Worm (Caenorhabditis elegans) whole organism, L4 larva: ENCODE data around the gene zmp-3.
A peak's percentile ranks its signal among the peaks of the same experiment; 100 is the strongest.
"Not testable (repeated sequence)": the region's sequence is repeated elsewhere in the genome, so short reads cannot be mapped to it uniquely, and the experiment has no call there.

ENCODE experiments used
- F10B5.3 ChIP-seq: sonication (generic microtip); optimal IDR thresholded peaks from 2 replicates; lab custom pipeline; 2016; ENCODE audit warnings: mild to moderate bottlenecking, missing genetic modification characterization, missing compliant biosample characterization
- F44E2.7 ChIP-seq: fragments of 200-800 bp; sonication (Bioruptor generic); IDR thresholded peaks from 2 replicates; pipeline ENCODE4 v2.1.2; 2022; ENCODE audit warnings: missing genetic modification characterization, missing compliant biosample characterization
- T20F7.1 ChIP-seq: fragments of 200-800 bp; sonication (Bioruptor generic); optimal IDR thresholded peaks from 2 replicates; lab custom pipeline; 2018; ENCODE audit warnings: mild to moderate bottlenecking, missing genetic modification characterization, missing compliant biosample characterization
- Y48G9A.11 ChIP-seq: fragments of 200-800 bp; sonication (Bioruptor generic); IDR thresholded peaks from 2 replicates; pipeline ENCODE4 v1.3.6; 2022; ENCODE audit warnings: missing genetic modification reagents, missing genetic modification characterization, missing compliant biosample characterization
- arid-1 ChIP-seq: fragments of 200-800 bp; sonication (Bioruptor generic); conservative IDR thresholded peaks from 2 replicates; pipeline ENCODE4 v1.3.6; 2022; ENCODE audit warnings: missing genetic modification reagents, missing genetic modification characterization, missing compliant biosample characterization
- dmd-6 ChIP-seq: fragments of 200-800 bp; sonication (Bioruptor generic); IDR thresholded peaks from 2 replicates; pipeline ENCODE4 v1.3.6; 2022; ENCODE audit warnings: missing genetic modification reagents, missing genetic modification characterization, missing compliant biosample characterization
- dmd-8 ChIP-seq: fragments of 200-800 bp; sonication (Bioruptor generic); IDR thresholded peaks from 2 replicates; pipeline ENCODE4 v1.3.6; 2022; ENCODE audit warnings: missing genetic modification characterization, missing compliant biosample characterization
- dmd-9 ChIP-seq: fragments of 200-800 bp; sonication (Bioruptor generic); IDR thresholded peaks from 2 replicates; pipeline ENCODE4 v1.3.6; 2022; ENCODE audit warnings: missing genetic modification reagents, missing genetic modification characterization, missing compliant biosample characterization
- dve-1 ChIP-seq: sonication (generic microtip); optimal IDR thresholded peaks from 2 replicates; lab custom pipeline; 2017; ENCODE audit warnings: antibody characterized with exemption, mild to moderate bottlenecking, missing genetic modification characterization, missing compliant biosample characterization; ENCODE audit not compliant: insufficient read depth
- gei-8 ChIP-seq: fragments of 200-800 bp; sonication (Bioruptor generic); optimal IDR thresholded peaks from 2 replicates; lab custom pipeline; 2018; ENCODE audit warnings: mild to moderate bottlenecking, missing genetic modification characterization, missing compliant biosample characterization
- hmg-1.1 ChIP-seq: fragments of 200-800 bp; sonication (Bioruptor generic); IDR thresholded peaks from 2 replicates; pipeline ENCODE4 v1.3.6; 2022; ENCODE audit warnings: missing genetic modification reagents, missing genetic modification characterization, missing compliant biosample characterization
- lim-7 ChIP-seq: fragments of 200-800 bp; sonication (Bioruptor generic); IDR thresholded peaks from 2 replicates; pipeline ENCODE4 v1.3.6; 2022; ENCODE audit warnings: missing genetic modification characterization, missing compliant biosample characterization
- lin-1 ChIP-seq: fragments of 200-800 bp; sonication (Bioruptor generic); IDR thresholded peaks from 2 replicates; pipeline ENCODE4 v1.3.6; 2022; ENCODE audit warnings: missing genetic modification reagents, missing genetic modification characterization, missing compliant biosample characterization
- lin-29 ChIP-seq: fragments of 200-800 bp; sonication (Bioruptor generic); IDR thresholded peaks from 2 replicates; pipeline ENCODE4 v1.3.6; 2022; ENCODE audit warnings: missing genetic modification reagents, missing genetic modification characterization, missing compliant biosample characterization
- lin-38 ChIP-seq: fragments of 200-800 bp; sonication (Bioruptor generic); IDR thresholded peaks from 2 replicates; pipeline ENCODE4 v1.3.6; 2022; ENCODE audit warnings: missing genetic modification reagents, missing genetic modification characterization, missing compliant biosample characterization
- lir-3 ChIP-seq: sonication (generic microtip); optimal IDR thresholded peaks from 2 replicates; lab custom pipeline; 2016; ENCODE audit warnings: mild to moderate bottlenecking, missing genetic modification characterization, missing compliant biosample characterization
- madf-5 ChIP-seq, 2 experiments: fragments of 200-800 bp; sonication (Bioruptor generic); IDR thresholded peaks; 2 replicates each; pipeline ENCODE4 v1.3.6; 2022; ENCODE audit warnings: missing compliant biosample characterization in 2 of 2, missing genetic modification characterization in 2 of 2
- madf-9 ChIP-seq: fragments of 200-800 bp; sonication (Bioruptor generic); conservative IDR thresholded peaks from 2 replicates; pipeline ENCODE4 v1.3.6; 2022; ENCODE audit warnings: missing genetic modification reagents, missing genetic modification characterization, missing compliant biosample characterization
- mep-1 ChIP-seq: fragments of 150-350 bp; sonication (generic microtip); optimal IDR thresholded peaks from 3 replicates; lab custom pipeline; 2014; ENCODE audit warnings: missing biosample characterization, missing genetic modification characterization
- mes-2 ChIP-seq: sonication (generic microtip); optimal IDR thresholded peaks from 2 replicates; lab custom pipeline; 2016; ENCODE audit warnings: missing genotype, mild to moderate bottlenecking, missing genetic modification characterization, missing compliant biosample characterization; ENCODE audit not compliant: poor library complexity, severe bottlenecking
- nhr-11 ChIP-seq: fragments of 150-350 bp; optimal IDR thresholded peaks from 2 replicates; lab custom pipeline; 2014; ENCODE audit warnings: missing biosample characterization, missing genetic modification characterization
- nhr-111 ChIP-seq: fragments of 200-800 bp; sonication (Bioruptor generic); optimal IDR thresholded peaks from 2 replicates; lab custom pipeline; 2018; ENCODE audit warnings: mild to moderate bottlenecking, missing genetic modification characterization, missing compliant biosample characterization
- nhr-28 ChIP-seq: fragments of 150-350 bp; optimal IDR thresholded peaks from 2 replicates; lab custom pipeline; 2014; ENCODE audit warnings: missing biosample characterization, missing genetic modification characterization
- nhr-41 ChIP-seq: fragments of 200-800 bp; sonication (Bioruptor generic); IDR thresholded peaks from 2 replicates; pipeline ENCODE4 v1.3.6; 2022; ENCODE audit warnings: missing genetic modification reagents, missing genetic modification characterization, missing compliant biosample characterization
- nhr-42 ChIP-seq: fragments of 200-800 bp; sonication (Bioruptor generic); IDR thresholded peaks from 2 replicates; pipeline ENCODE4 v1.3.6; 2022; ENCODE audit warnings: missing genetic modification characterization, missing compliant biosample characterization
- nhr-77 ChIP-seq: fragments of 150-350 bp; optimal IDR thresholded peaks from 2 replicates; lab custom pipeline; 2014; ENCODE audit warnings: missing biosample characterization, missing genetic modification characterization
- skn-1 ChIP-seq: fragments of 150-350 bp; optimal IDR thresholded peaks from 2 replicates; lab custom pipeline; 2014; ENCODE audit warnings: missing biosample characterization, missing genetic modification characterization
- snpc-1.2 ChIP-seq: fragments of 200-800 bp; sonication (Bioruptor generic); IDR thresholded peaks from 2 replicates; pipeline ENCODE4 v1.3.6; 2022; ENCODE audit warnings: missing genetic modification reagents, missing genetic modification characterization, missing compliant biosample characterization
- tag-97 ChIP-seq: fragments of 200-800 bp; sonication (Bioruptor generic); IDR thresholded peaks from 2 replicates; pipeline ENCODE4 v1.3.6; 2022; ENCODE audit warnings: missing genetic modification characterization, missing compliant biosample characterization
- unc-62 ChIP-seq, 3 experiments: fragments of 150-350 bp in 1 of 3; sonication (generic microtip); optimal IDR thresholded peaks in 2 of 3; peaks in 1 of 3; 1 replicate in 1 of 3; 2 replicates in 2 of 3; lab custom pipeline; 2014 to 2017; ENCODE audit warnings: missing biosample characterization in 3 of 3, missing genetic modification characterization in 3 of 3, missing genetic modification reagents in 3 of 3, missing genotype in 1 of 3
- zag-1 ChIP-seq: fragments of 150-350 bp; optimal IDR thresholded peaks from 2 replicates; lab custom pipeline; 2014; ENCODE audit warnings: missing biosample characterization, missing genetic modification characterization
- zip-2 ChIP-seq: fragments of 150-350 bp; optimal IDR thresholded peaks from 2 replicates; lab custom pipeline; 2014; ENCODE audit warnings: missing biosample characterization, missing genetic modification characterization
- ztf-11 ChIP-seq: fragments of 150-350 bp; optimal IDR thresholded peaks from 2 replicates; lab custom pipeline; 2014; ENCODE audit warnings: missing biosample characterization, missing genetic modification characterization
- ztf-7 ChIP-seq: fragments of 150-350 bp; optimal IDR thresholded peaks from 2 replicates; lab custom pipeline; 2014; ENCODE audit warnings: missing biosample characterization, missing genetic modification characterization

Gene zmp-3

DNA sequence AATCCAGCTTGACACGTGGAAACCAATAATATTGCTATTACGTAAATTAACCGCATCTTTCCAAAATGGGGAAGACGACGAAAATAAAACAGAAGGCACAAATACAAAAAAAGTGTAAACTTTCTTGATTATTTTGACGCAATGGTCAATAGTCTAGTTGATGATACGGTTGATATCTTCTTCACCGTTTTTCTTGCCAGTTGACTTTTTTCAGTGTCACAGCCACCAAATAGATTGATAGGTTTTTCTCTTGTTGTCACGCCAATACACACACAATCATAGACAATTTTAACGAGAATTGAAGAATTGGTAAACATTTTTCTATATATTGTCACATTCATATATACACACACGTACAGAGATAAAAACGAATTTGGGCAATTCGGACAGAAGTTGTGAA lies at the start of gene zmp-3:
zmp-3 (minus strand) TSS at position 101 of the 400 bp plus-strand sequence.
- no peak for TF ChIP-seq nhr-77
- peak; percentile 28 for TF ChIP-seq nhr-28 (tag; lab: Kevin White, UChicago)

DNA sequence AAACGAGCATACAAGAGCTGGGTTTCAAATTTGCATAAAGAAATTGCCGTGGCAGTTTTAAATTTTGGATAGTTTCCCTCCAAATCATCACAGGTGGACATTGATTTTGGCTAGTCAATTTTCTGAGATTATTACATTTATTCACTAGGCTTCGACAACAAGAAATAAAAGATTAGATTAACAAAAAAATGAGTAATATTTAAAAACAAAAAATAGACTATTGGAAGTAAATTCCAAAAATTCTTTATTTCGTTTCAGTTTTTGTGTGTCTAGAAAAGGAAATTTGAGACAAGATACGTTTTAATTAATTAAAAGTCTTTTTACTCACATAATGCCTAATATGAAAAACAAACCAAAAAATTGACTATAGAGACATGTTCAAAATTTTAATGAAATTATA lies 48.8 kb upstream of the zmp-3 start, which contains the start of gene srw-142:
srw-142 (minus strand) TSS at position 101 of the 400 bp plus-strand sequence.
- TF ChIP-seq lin-29 (GFP tag; lab: Robert Waterston, UW) (no peak), nhr-42 (no peak), Y48G9A.11 (GFP tag; lab: Robert Waterston, UW) (no peak), hmg-1.1 (no peak), zag-1 (tag; lab: Kevin White, UChicago) (no peak), nhr-111 (no peak)
- TF ChIP-seq, all 104 proteins: peak for 0

DNA sequence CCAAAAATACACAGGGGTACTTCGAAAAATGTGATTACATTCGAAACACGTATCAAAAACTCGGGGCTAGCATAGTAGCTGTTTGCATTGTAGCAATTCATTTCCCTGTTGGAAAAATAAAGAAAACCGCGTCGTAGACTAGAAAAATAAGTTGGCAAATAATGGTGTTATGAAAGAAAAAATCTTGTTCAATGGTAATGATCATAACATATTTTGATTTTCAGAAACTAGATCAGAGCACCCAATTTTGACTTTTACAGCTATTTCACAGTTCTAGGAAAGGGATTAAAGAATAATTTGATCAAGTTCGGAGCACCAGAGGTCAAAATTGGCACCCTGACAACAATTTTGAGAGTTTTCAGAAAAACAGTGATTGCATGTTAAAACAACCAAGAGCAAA lies 45.9 kb upstream of the zmp-3 start, which contains the start of gene srh-248:
srh-248 (minus strand) TSS at position 101 of the 400 bp plus-strand sequence.
- TF ChIP-seq madf-9 (GFP tag; lab: Robert Waterston, UW); gei-8 (GFP tag; lab: Kevin White, UChicago); nhr-41 (GFP tag; lab: Robert Waterston, UW): not testable (repeated sequence)
- TF ChIP-seq, all 104 proteins: peak for 0; not testable (repeated sequence) for 104

DNA sequence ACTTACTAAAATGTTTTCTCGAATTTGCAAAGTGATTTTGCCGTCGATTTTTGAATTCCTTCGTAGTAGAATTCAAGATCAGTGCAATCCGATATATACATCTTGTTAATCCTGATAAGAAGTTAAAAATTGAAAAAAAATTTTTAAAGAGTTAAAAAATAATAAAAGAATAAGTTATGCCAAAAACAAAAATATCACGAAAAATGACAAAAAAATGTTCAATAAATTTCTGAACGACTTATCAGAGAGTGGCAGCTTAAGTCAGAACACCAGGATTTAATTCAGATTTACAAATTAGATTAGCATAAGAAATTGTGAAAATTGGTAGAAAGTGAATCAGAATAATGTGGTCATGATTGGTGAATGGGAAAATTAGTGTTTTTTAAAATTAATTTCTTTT lies 42.7 kb upstream of the zmp-3 start, which contains the start of gene srw-122:
srw-122 (minus strand) TSS at position 101 of the 400 bp plus-strand sequence.
- not testable (repeated sequence) for TF ChIP-seq lim-7 (GFP tag; lab: Robert Waterston, UW); dve-1 (tag; lab: Kevin White, UChicago); dmd-9

DNA sequence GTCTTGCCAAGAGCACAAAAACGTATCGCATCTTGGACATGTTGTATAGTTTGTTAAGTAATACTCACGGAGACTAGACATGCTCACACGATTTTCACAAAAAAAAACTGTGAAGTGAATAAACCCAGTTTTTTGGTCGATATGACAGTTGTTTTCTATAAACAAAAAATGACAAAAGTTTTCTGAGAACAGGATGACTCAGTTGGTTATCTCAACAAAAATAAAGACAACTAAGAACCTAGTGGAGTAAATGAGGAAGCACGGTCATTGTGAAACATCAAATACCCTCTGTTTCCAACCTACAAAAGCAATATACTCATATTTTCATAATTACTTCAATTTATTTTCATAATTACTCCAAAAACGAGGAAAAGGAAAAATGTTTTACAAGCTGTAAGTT lies 36.2 kb upstream of the zmp-3 start, which contains the start of gene srh-87:
srh-87 (minus strand) TSS at position 101 of the 400 bp plus-strand sequence.
- TF ChIP-seq snpc-1.2 (no peak), gei-8 (GFP tag; lab: Kevin White, UChicago) (no peak), nhr-11 (tag; lab: Kevin White, UChicago) (no peak), lin-1 (GFP tag; lab: Robert Waterston, UW) (no peak), T20F7.1 (no peak)

DNA sequence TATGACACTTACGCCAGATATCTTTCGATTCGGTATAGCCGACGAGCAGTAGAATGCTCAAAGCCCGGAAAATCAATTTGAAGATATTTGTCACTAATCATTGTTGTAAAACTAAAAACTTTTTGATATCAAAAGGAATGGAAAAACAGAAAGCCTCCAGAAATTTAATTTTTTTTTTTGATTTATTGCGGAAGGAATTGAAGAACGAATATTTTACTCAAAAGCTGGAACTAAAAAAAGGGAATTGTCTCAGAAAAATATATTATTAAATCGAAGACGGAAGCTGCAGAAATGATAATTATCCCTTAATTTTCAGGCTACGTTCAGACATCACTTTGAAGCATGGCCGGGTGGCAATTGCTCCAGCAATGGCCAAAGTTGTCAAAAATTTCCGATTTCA lies 34.4 kb upstream of the zmp-3 start, which contains the start of gene srw-137:
srw-137 (minus strand) TSS at position 101 of the 400 bp plus-strand sequence.
- TF ChIP-seq snpc-1.2 (no peak), nhr-42 (no peak), lin-29 (GFP tag; lab: Robert Waterston, UW) (no peak), ztf-7 (no peak), dmd-8 (no peak), arid-1 (GFP tag; lab: Robert Waterston, UW) (no peak), ztf-11 (tag; lab: Kevin White, UChicago) (no peak), lin-38 (GFP tag; lab: Robert Waterston, UW) (no peak), lir-3 (no peak), tag-97 (GFP tag; lab: Robert Waterston, UW) (no peak), dmd-6 (GFP tag; lab: Robert Waterston, UW) (no peak), mep-1 (no peak), skn-1 (tag; lab: Kevin White, UChicago) (no peak), F44E2.7 (GFP tag; lab: Robert Waterston, UW) (no peak)

DNA sequence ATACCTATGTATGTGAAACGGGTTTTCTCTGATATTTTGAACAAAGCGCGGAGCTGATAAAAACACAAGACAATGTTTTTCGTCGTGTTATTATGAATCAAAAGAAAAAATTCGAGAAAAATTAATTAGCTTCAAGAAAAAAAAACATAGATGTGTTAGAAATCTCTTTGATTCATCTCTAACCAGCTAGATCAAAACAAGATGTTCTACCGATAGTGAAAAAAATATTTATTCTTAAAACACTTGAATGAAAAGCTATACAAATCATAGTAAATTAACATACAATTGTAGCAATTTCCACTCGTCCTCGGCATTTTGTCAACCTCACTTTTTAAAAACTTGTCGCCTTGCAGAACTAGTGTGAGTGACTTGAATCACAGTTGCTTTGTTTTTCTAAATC lies 32.8 kb upstream of the zmp-3 start:
- TF ChIP-seq F10B5.3 (tag; lab: Kevin White, UChicago), result no peak
- TF ChIP-seq unc-62 (GFP tag; optimal IDR thresholded peaks at IDR 0.05 in 1 of 2; lab: Kevin White, UChicago), result peak in 1 of 2 experiments; percentile 94
- no peak for TF ChIP-seq unc-62 (tag; optimal IDR thresholded peaks at IDR 0.05; lab: Kevin White, UChicago)
- TF ChIP-seq hmg-1.1, result no peak
- TF ChIP-seq zip-2, result no peak
- no peak for TF ChIP-seq dve-1 (tag; lab: Kevin White, UChicago)
- TF ChIP-seq mes-2 (tag; lab: Kevin White, UChicago), result no peak
- no peak for TF ChIP-seq madf-5 (GFP tag; IDR thresholded peaks at IDR 0.05; lab: Robert Waterston, UW)
